Worm (Caenorhabditis elegans): ENCODE data around the gene eri-12.

- TF ChIP-seq ceh-13 (GFP tag; optimal IDR thresholded peaks at IDR 0.05) (no peak), pes-1 (GFP tag; IDR thresholded peaks at IDR 0.05) (no peak), hmg-4 (GFP tag; optimal IDR thresholded peaks at IDR 0.05) (no peak), ceh-36 (tag; optimal IDR thresholded peaks at IDR 0.05) (no peak), ets-7 (tag; optimal IDR thresholded peaks at IDR 0.05) (no peak), tbx-37 (GFP tag; conservative IDR thresholded peaks at IDR 0.05) (no peak), ama-1 (optimal IDR thresholded peaks at IDR 0.05) (no peak)
These were observed 28.8 kb upstream of the eri-12 start for ce11 chrIV:12127838-12128237.
